Worm (Caenorhabditis elegans): ENCODE data around the gene agmo-1.

Gene agmo-1

DNA sequence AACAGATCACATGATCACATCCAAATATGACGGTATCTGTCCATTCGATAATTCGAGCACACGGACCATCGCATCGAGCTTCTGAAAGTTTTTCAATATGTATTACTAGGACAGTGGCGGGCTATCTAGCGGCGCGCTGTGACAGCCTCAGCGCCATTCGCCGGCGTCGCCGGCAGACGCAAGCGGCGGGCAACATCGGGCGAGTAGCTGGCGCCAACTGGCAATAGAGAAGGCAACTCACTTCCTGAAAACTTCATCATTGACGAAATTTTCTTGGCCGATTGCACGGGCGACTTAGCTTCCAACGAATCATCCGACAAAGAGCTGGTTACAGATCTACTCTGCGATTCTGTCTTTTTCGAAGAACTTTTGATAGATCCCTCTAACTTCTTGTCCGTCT lies 10.1 kb downstream of the agmo-1 start:
- no peak for TF ChIP-seq ztf-11 (tag; optimal IDR thresholded peaks at IDR 0.05)
- TF ChIP-seq pha-4 (tag; optimal IDR thresholded peaks at IDR 0.05), result no peak
- no peak for TF ChIP-seq nhr-237 (tag; optimal IDR thresholded peaks at IDR 0.05)
- no peak for TF ChIP-seq hlh-1 (tag; optimal IDR thresholded peaks at IDR 0.05)
- TF ChIP-seq drap-1 (GFP tag; optimal IDR thresholded peaks at IDR 0.05), result no peak
- TF ChIP-seq unc-120 (tag; optimal IDR thresholded peaks at IDR 0.05; ENCODE audit: poor library complexity, severe bottlenecking), result no peak
- TF ChIP-seq tbx-8 (GFP tag; optimal IDR thresholded peaks at IDR 0.05), result no peak

DNA sequence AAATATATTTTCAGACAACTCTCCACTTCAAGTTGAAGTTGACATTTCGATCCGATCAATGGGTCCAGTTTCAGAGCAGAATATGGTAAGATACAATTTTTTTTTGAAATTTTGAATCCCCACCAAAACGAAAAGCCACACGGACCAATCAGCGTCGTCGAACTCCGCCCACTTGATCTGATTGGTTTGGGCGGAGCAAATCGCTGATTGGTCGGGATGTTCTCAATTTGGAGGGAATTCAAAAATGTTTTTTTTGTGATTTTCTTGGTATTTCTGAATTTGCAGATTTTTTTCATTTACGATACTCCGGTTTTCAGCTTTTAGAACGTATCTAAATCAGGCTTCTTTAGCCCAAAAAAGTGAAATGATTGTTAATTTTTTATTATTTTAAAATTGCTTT lies 12.9 kb downstream of the agmo-1 start:
- TF ChIP-seq nhr-12 (tag; optimal IDR thresholded peaks at IDR 0.05) (no peak), ztf-11 (tag; optimal IDR thresholded peaks at IDR 0.05) (no peak), elt-1 (tag; optimal IDR thresholded peaks at IDR 0.05; ENCODE audit: borderline replicate concordance, insufficient read depth) (no peak), unc-62 (GFP tag; optimal IDR thresholded peaks at IDR 0.05) (no peak), flh-1 (GFP tag; optimal IDR thresholded peaks at IDR 0.05) (no peak), nhr-237 (tag; optimal IDR thresholded peaks at IDR 0.05) (no peak), elt-3 (tag; optimal IDR thresholded peaks at IDR 0.05) (no peak), sem-2 (GFP tag; optimal IDR thresholded peaks at IDR 0.05) (no peak), mab-5 (tag; optimal IDR thresholded peaks at IDR 0.05) (no peak), mls-2 (tag; optimal IDR thresholded peaks at IDR 0.05) (no peak), zip-8 (tag; optimal IDR thresholded peaks at IDR 0.05) (no peak), ceh-43 (GFP tag; optimal IDR thresholded peaks at IDR 0.05) (no peak), hlh-1 (tag; optimal IDR thresholded peaks at IDR 0.05) (no peak), mep-1 (tag; optimal IDR thresholded peaks at IDR 0.05) (no peak)

DNA sequence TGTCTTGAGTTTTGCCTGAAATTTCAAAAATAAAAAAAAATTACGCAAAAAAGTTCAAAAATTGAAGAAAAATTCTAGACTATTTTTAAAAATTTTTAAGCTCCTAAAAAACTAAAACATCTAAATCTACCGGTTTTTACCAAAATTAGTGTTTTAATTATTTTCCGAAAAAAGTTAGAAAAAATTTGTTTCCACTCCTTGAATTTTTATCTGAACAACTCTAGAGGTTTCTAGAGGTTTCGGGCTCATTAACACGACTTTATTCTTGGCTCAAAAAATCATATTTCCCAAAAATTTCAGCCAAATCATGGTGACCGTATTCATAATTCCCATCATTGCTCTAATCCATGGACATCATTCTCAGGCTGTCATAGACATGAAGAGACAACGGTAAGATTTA lies 13.5 kb downstream of the agmo-1 start, which contains the start of gene lgc-37:
Gene lgc-37, plus strand, starts transcription at position 301 of the 400 bp plus-strand sequence.
- TF ChIP-seq elt-3 (tag; optimal IDR thresholded peaks at IDR 0.05), result no peak
- no peak for TF ChIP-seq tbx-8 (GFP tag; optimal IDR thresholded peaks at IDR 0.05)
- TF ChIP-seq ceh-39 (tag; optimal IDR thresholded peaks at IDR 0.05), result no peak
- TF ChIP-seq mep-1 (tag; optimal IDR thresholded peaks at IDR 0.05), result no peak
- TF ChIP-seq nhr-76 (tag; optimal IDR thresholded peaks at IDR 0.05), result no peak
- no peak for TF ChIP-seq drap-1 (GFP tag; optimal IDR thresholded peaks at IDR 0.05)
- TF ChIP-seq zip-8 (tag; optimal IDR thresholded peaks at IDR 0.05), result no peak
- no peak for TF ChIP-seq unc-39 (tag; optimal IDR thresholded peaks at IDR 0.05)
- no peak for TF ChIP-seq nhr-28 (tag; optimal IDR thresholded peaks at IDR 0.05)
- no peak for TF ChIP-seq lin-13 (tag; optimal IDR thresholded peaks at IDR 0.05)
- no peak for TF ChIP-seq nhr-237 (tag; optimal IDR thresholded peaks at IDR 0.05)
- TF ChIP-seq snpc-4 (tag; optimal IDR thresholded peaks at IDR 0.05), result no peak
- no peak for TF ChIP-seq ceh-83 (GFP tag; optimal IDR thresholded peaks at IDR 0.05)
- no peak for TF ChIP-seq mab-5 (tag; optimal IDR thresholded peaks at IDR 0.05)
- TF ChIP-seq flh-1 (GFP tag; optimal IDR thresholded peaks at IDR 0.05), result no peak
- TF ChIP-seq lsy-2 (tag; optimal IDR thresholded peaks at IDR 0.05), result no peak

DNA sequence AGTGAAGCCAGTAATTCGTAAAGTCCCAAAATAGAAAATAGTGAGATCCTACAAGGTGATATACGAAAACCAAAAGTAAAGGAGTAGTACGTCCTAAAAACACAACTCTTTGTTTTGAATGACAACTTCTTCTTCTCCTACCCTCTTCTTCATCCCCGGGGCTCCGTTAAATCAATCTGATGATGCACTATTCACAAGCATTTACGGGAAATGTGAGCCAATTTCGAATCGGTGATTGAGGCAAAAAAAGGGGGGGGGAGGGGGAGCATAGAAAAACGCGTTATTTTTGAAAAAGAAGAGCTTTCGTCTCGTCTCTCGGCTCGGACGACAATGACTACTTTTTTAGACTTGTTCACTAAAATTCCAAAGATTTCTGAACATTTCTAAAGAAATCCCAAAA lies 14.5 kb downstream of the agmo-1 start:
- no peak for TF ChIP-seq bed-3 (GFP tag; optimal IDR thresholded peaks at IDR 0.05)
- TF ChIP-seq sptf-1 (tag; optimal IDR thresholded peaks at IDR 0.05), result no peak
- TF ChIP-seq mep-1 (tag; optimal IDR thresholded peaks at IDR 0.05), result no peak
- peak; percentile 55 for TF ChIP-seq ces-1 (GFP tag; optimal IDR thresholded peaks at IDR 0.05)
- TF ChIP-seq nhr-28 (tag; optimal IDR thresholded peaks at IDR 0.05), result no peak

DNA sequence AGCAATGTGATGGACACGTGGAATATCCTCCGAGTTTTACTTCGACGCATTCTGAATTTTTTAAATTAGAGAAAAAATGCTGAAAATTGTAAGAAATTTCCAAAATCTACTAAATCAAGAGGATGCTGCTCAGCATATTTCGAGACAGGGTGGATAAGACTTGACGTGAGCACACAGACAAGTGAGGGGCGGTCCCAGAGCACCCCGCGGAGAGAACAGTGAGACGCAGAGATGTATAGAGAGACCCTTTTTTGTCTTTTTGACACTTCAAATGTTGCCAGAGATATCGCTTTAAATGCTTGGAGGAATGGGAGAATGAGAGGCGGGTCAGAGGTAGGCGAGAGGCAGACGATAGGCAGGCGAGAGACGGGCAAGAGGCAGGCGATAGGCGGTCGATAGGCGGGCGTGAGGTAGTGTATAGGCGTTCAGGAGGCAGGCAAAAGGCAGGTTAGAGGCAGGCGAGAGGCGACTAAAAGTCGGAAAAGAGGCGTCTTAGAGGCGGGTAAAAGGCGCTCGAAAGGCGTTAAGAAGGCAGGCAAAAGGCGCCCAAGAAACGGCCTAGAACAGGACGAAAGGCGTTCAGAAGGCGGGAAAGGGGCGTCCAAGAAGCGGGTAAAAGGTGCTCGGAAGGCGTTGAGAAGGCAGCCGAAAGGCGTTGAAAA lies 18.6 kb downstream of the agmo-1 start, which contains the start of gene gab-1:
Gene gab-1, minus strand, starts transcription at position 51 of the 662 bp plus-strand sequence.
- TF ChIP-seq ceh-43 (GFP tag; optimal IDR thresholded peaks at IDR 0.05), result no peak
- no peak for TF ChIP-seq nhr-2 (tag; optimal IDR thresholded peaks at IDR 0.05)
- TF ChIP-seq ceh-83 (GFP tag; optimal IDR thresholded peaks at IDR 0.05), result peak; percentile 5
- TF ChIP-seq mab-5 (tag; optimal IDR thresholded peaks at IDR 0.05), result no peak
- no peak for TF ChIP-seq ces-1 (GFP tag; optimal IDR thresholded peaks at IDR 0.05)
- no peak for TF ChIP-seq nhr-12 (tag; optimal IDR thresholded peaks at IDR 0.05)
- TF ChIP-seq elt-1 (tag; optimal IDR thresholded peaks at IDR 0.05; ENCODE audit: borderline replicate concordance, insufficient read depth), result no peak
- no peak for TF ChIP-seq tbx-8 (GFP tag; optimal IDR thresholded peaks at IDR 0.05)
- TF ChIP-seq drap-1 (GFP tag; optimal IDR thresholded peaks at IDR 0.05), result no peak
- no peak for TF ChIP-seq M03D4.4 (tag; optimal IDR thresholded peaks at IDR 0.05)
- TF ChIP-seq sptf-1 (tag; optimal IDR thresholded peaks at IDR 0.05), result peak; percentile 24
